Worm (Caenorhabditis elegans) whole organism, L1 larva: Measurements from ENCODE around the gene CD4.11.

Source experiments
- C04F5.9 ChIP-seq: sonication (generic microtip); optimal IDR thresholded peaks from 2 replicates; lab custom pipeline; 2016; ENCODE audit warnings: missing genetic modification characterization, missing compliant biosample characterization
- C16A3.4 ChIP-seq: fragments of 150-350 bp; optimal IDR thresholded peaks from 2 replicates; lab custom pipeline; 2014; ENCODE audit warnings: missing biosample characterization, missing genetic modification characterization
- F16B12.6 ChIP-seq: fragments of 150-350 bp; optimal IDR thresholded peaks from 2 replicates; lab custom pipeline; 2014; ENCODE audit warnings: missing biosample characterization, missing genetic modification characterization
- aha-1 ChIP-seq: fragments of 150-350 bp; optimal IDR thresholded peaks from 2 replicates; lab custom pipeline; 2014; ENCODE audit warnings: missing biosample characterization, missing genetic modification characterization
- alr-1 ChIP-seq: fragments of 200-800 bp; sonication (Bioruptor generic); optimal IDR thresholded peaks from 2 replicates; lab custom pipeline; 2018; ENCODE audit warnings: borderline replicate concordance, mild to moderate bottlenecking, missing genetic modification characterization, missing compliant biosample characterization
- blmp-1 ChIP-seq: fragments of 150-350 bp; optimal IDR thresholded peaks from 2 replicates; lab custom pipeline; 2014; ENCODE audit warnings: missing biosample characterization, missing genetic modification characterization
- ceh-63 ChIP-seq: fragments of 200-800 bp; sonication (Bioruptor generic); optimal IDR thresholded peaks from 2 replicates; lab custom pipeline; 2018; ENCODE audit warnings: mild to moderate bottlenecking, missing genetic modification characterization, missing compliant biosample characterization
- ceh-82 ChIP-seq, 3 experiments: fragments of 150-350 bp in 1 of 3; sonication (generic microtip) in 2 of 3; optimal IDR thresholded peaks; 2 replicates each; lab custom pipeline; 2014 to 2017; ENCODE audit warnings: missing biosample characterization in 3 of 3, missing genetic modification characterization in 3 of 3
- ceh-88 ChIP-seq: fragments of 200-800 bp; sonication (Bioruptor generic); IDR thresholded peaks from 2 replicates; pipeline ENCODE4 v1.3.6; 2022; ENCODE audit warnings: missing genetic modification characterization, missing compliant biosample characterization
- dpl-1 ChIP-seq, 3 experiments: fragments of 150-350 bp in 2 of 3; sonication (generic microtip) in 1 of 3; optimal IDR thresholded peaks; 2 replicates each; lab custom pipeline; 2014 to 2017; ENCODE audit warnings: missing biosample characterization in 3 of 3, missing genetic modification characterization in 3 of 3, missing genetic modification reagents in 3 of 3
- efl-1 ChIP-seq, 4 experiments: fragments of 150-350 bp; optimal IDR thresholded peaks in 3 of 4; peaks in 1 of 4; 1 replicate in 1 of 4; 2 replicates in 3 of 4; lab custom pipeline; 2014; ENCODE audit warnings: missing biosample characterization in 2 of 4, missing genetic modification characterization in 2 of 4, missing genetic modification reagents in 2 of 4
- efl-3 ChIP-seq: fragments of 200-800 bp; sonication (Bioruptor generic); optimal IDR thresholded peaks from 2 replicates; lab custom pipeline; 2018; ENCODE audit warnings: mild to moderate bottlenecking, missing genetic modification characterization, missing compliant biosample characterization
- egl-13 ChIP-seq: sonication (generic microtip); optimal IDR thresholded peaks from 2 replicates; lab custom pipeline; 2016; ENCODE audit warnings: missing genotype, missing genetic modification reagents, missing genetic modification characterization, missing compliant biosample characterization
- egl-27 ChIP-seq, 2 experiments: fragments of 150-350 bp in 1 of 2; sonication (generic microtip); optimal IDR thresholded peaks; 3 replicates each; lab custom pipeline; 2017 to 2018; ENCODE audit warnings: missing biosample characterization in 2 of 2, missing genetic modification characterization in 2 of 2, missing genetic modification reagents in 2 of 2
- elt-3 ChIP-seq, 6 experiments: fragments of 150-350 bp in 1 of 6; sonication (generic microtip); optimal IDR thresholded peaks; 2 replicates each; lab custom pipeline; 2017 to 2018; ENCODE audit warnings: missing biosample characterization in 6 of 6, missing genetic modification characterization in 6 of 6, inconsistent platforms in 1 of 6
- ets-5 ChIP-seq: fragments of 200-800 bp; sonication (Bioruptor generic); IDR thresholded peaks from 2 replicates; pipeline ENCODE4 v1.3.6; 2022; ENCODE audit warnings: missing genetic modification characterization, missing compliant biosample characterization
- fkh-10 ChIP-seq: sonication (generic microtip); optimal IDR thresholded peaks from 2 replicates; lab custom pipeline; 2017; ENCODE audit warnings: missing biosample characterization, missing genetic modification reagents, missing genetic modification characterization
- fkh-8 ChIP-seq: sonication (generic microtip); optimal IDR thresholded peaks from 2 replicates; lab custom pipeline; 2016; ENCODE audit warnings: mild to moderate bottlenecking, missing genetic modification characterization, missing compliant biosample characterization
- fos-1 ChIP-seq: fragments of 150-350 bp; optimal IDR thresholded peaks from 2 replicates; lab custom pipeline; 2014; ENCODE audit warnings: missing biosample characterization, missing genetic modification characterization
- grh-1 ChIP-seq: fragments of 200-800 bp; sonication (Bioruptor generic); IDR thresholded peaks from 2 replicates; pipeline ENCODE4 v1.3.6; 2022; ENCODE audit warnings: missing genetic modification reagents, missing genetic modification characterization, missing compliant biosample characterization
- hlh-17 ChIP-seq: fragments of 200-800 bp; sonication (Bioruptor generic); optimal IDR thresholded peaks from 2 replicates; lab custom pipeline; 2018; ENCODE audit warnings: missing genetic modification characterization, mild to moderate bottlenecking, missing compliant biosample characterization, moderate library complexity, borderline replicate concordance
- hlh-4 ChIP-seq: sonication (generic microtip); optimal IDR thresholded peaks from 2 replicates; lab custom pipeline; 2016; ENCODE audit warnings: mild to moderate bottlenecking, missing genetic modification characterization, missing compliant biosample characterization
- irx-1 ChIP-seq: sonication (generic microtip); optimal IDR thresholded peaks from 2 replicates; lab custom pipeline; 2016; ENCODE audit warnings: missing genetic modification characterization, missing compliant biosample characterization
- isw-1 ChIP-seq: fragments of 200-800 bp; sonication (Bioruptor generic); IDR thresholded peaks from 2 replicates; pipeline ENCODE4 v1.3.6; 2022; ENCODE audit warnings: missing genetic modification characterization, missing compliant biosample characterization
- lin-13 ChIP-seq: fragments of 150-350 bp; optimal IDR thresholded peaks from 2 replicates; lab custom pipeline; 2014; ENCODE audit warnings: missing biosample characterization, missing genetic modification reagents, missing genetic modification characterization
- lin-14 ChIP-seq: fragments of 200-800 bp; sonication (Bioruptor generic); optimal IDR thresholded peaks from 2 replicates; lab custom pipeline; 2018; ENCODE audit warnings: mild to moderate bottlenecking, missing genetic modification characterization, moderate library complexity, missing compliant biosample characterization
- lin-39 ChIP-seq: fragments of 150-350 bp; optimal IDR thresholded peaks from 2 replicates; lab custom pipeline; 2014; ENCODE audit warnings: missing biosample characterization, missing genetic modification reagents, missing genetic modification characterization
- mab-9 ChIP-seq: fragments of 200-800 bp; sonication (Bioruptor generic); IDR thresholded peaks from 2 replicates; pipeline ENCODE4 v1.3.6; 2022; ENCODE audit warnings: missing genetic modification reagents, missing genetic modification characterization, missing compliant biosample characterization
- mdl-1 ChIP-seq, 2 experiments: fragments of 150-350 bp; optimal IDR thresholded peaks; 2 replicates each; lab custom pipeline; 2014 to 2017; ENCODE audit warnings: missing biosample characterization in 2 of 2, missing genetic modification characterization in 2 of 2, inconsistent platforms in 1 of 2
- mef-2 ChIP-seq: fragments of 150-350 bp; optimal IDR thresholded peaks from 2 replicates; lab custom pipeline; 2014; ENCODE audit warnings: missing biosample characterization, missing genetic modification characterization
- mep-1 ChIP-seq: fragments of 150-350 bp; optimal IDR thresholded peaks from 2 replicates; lab custom pipeline; 2014; ENCODE audit warnings: missing biosample characterization, missing genetic modification characterization
- nhr-12 ChIP-seq: sonication (generic microtip); optimal IDR thresholded peaks from 2 replicates; lab custom pipeline; 2017; ENCODE audit warnings: missing biosample characterization, missing genetic modification characterization
- nhr-19 ChIP-seq: fragments of 200-800 bp; sonication (Bioruptor generic); conservative IDR thresholded peaks from 2 replicates; pipeline ENCODE4 v1.3.6; 2022; ENCODE audit warnings: missing genetic modification characterization, missing compliant biosample characterization
- nhr-20 ChIP-seq: sonication (generic microtip); optimal IDR thresholded peaks from 2 replicates; lab custom pipeline; 2016; ENCODE audit warnings: mild to moderate bottlenecking, missing genetic modification characterization, missing compliant biosample characterization
- nhr-77 ChIP-seq: fragments of 150-350 bp; optimal IDR thresholded peaks from 2 replicates; lab custom pipeline; 2014; ENCODE audit warnings: missing biosample characterization, missing genetic modification characterization
- pax-3 ChIP-seq: fragments of 200-800 bp; sonication (Bioruptor generic); optimal IDR thresholded peaks from 2 replicates; lab custom pipeline; 2018; ENCODE audit warnings: mild to moderate bottlenecking, missing genetic modification characterization, moderate library complexity, missing compliant biosample characterization
- pqm-1 ChIP-seq: sonication (generic microtip); optimal IDR thresholded peaks from 3 replicates; lab custom pipeline; 2017; ENCODE audit warnings: missing biosample characterization, missing genetic modification characterization
- rnt-1 ChIP-seq: sonication (generic microtip); optimal IDR thresholded peaks from 2 replicates; lab custom pipeline; 2016; ENCODE audit warnings: mild to moderate bottlenecking, missing genetic modification characterization, moderate library complexity, missing compliant biosample characterization
- snpc-4 ChIP-seq: fragments of 150-350 bp; optimal IDR thresholded peaks from 2 replicates; lab custom pipeline; 2014; ENCODE audit warnings: missing biosample characterization, missing genetic modification characterization
- snu-23 ChIP-seq: sonication (generic microtip); optimal IDR thresholded peaks from 2 replicates; lab custom pipeline; 2016; ENCODE audit warnings: missing genetic modification characterization, missing compliant biosample characterization
- sox-4 ChIP-seq: sonication (generic microtip); optimal IDR thresholded peaks from 2 replicates; lab custom pipeline; 2016; ENCODE audit warnings: missing genetic modification characterization, missing compliant biosample characterization
- sptf-1 ChIP-seq: fragments of 150-350 bp; optimal IDR thresholded peaks from 2 replicates; lab custom pipeline; 2014; ENCODE audit warnings: missing biosample characterization, missing genetic modification characterization
- tbx-2 ChIP-seq: sonication (generic microtip); optimal IDR thresholded peaks from 2 replicates; lab custom pipeline; 2016; ENCODE audit warnings: missing genetic modification characterization, missing compliant biosample characterization
- unc-130 ChIP-seq: fragments of 150-350 bp; optimal IDR thresholded peaks from 2 replicates; lab custom pipeline; 2017; ENCODE audit warnings: missing biosample characterization, missing genetic modification characterization, inconsistent platforms
- unc-62 ChIP-seq: fragments of 150-350 bp; optimal IDR thresholded peaks from 2 replicates; lab custom pipeline; 2014; ENCODE audit warnings: missing biosample characterization, missing genetic modification reagents, missing genetic modification characterization
- xbp-1 ChIP-seq: sonication (generic microtip); optimal IDR thresholded peaks from 2 replicates; lab custom pipeline; 2016; ENCODE audit warnings: missing genetic modification characterization, missing compliant biosample characterization
- zag-1 ChIP-seq: fragments of 150-350 bp; optimal IDR thresholded peaks from 2 replicates; lab custom pipeline; 2014; ENCODE audit warnings: missing biosample characterization, missing genetic modification characterization

The CD4.11 gene

ce11 chrV:5584833-5585232, at the start of gene CD4.11:
Gene CD4.11, plus strand, starts transcription at chrV:5585133.
- TF ChIP-seq blmp-1: peak; percentile 39
- no peak for TF ChIP-seq lin-14 (GFP tag; lab: Kevin White, UChicago)
- TF ChIP-seq irx-1 (tag; lab: Kevin White, UChicago): no peak
- TF ChIP-seq F16B12.6 (tag; lab: Kevin White, UChicago): no peak
- TF ChIP-seq, all 84 proteins: peak for 1

ce11 chrV:5535774-5536173, 49.2 kb upstream of the CD4.11 start, which contains the start of gene C24G6.8:
Gene C24G6.8, minus strand, starts transcription at chrV:5535874.
- TF ChIP-seq efl-1 (optimal IDR thresholded peaks at IDR 0.05; lab: Kevin White, UChicago): no peak
- TF ChIP-seq efl-1 (GFP tag; optimal IDR thresholded peaks at IDR 0.05 in 1 of 2; lab: Kevin White, UChicago): peak in 1 of 2 experiments; percentile 68
- no peak for TF ChIP-seq ceh-88 (GFP tag; lab: Robert Waterston, UW)
- TF ChIP-seq, all 84 proteins: peak for 1

- no peak for TF ChIP-seq ets-5 (GFP tag; lab: Robert Waterston, UW)
- no peak for TF ChIP-seq efl-3
- TF ChIP-seq pqm-1: no peak
- TF ChIP-seq lin-39 (tag; lab: Kevin White, UChicago): no peak
- TF ChIP-seq sox-4: no peak
- no peak for TF ChIP-seq nhr-20 (tag; lab: Kevin White, UChicago)
- TF ChIP-seq mef-2 (tag; lab: Kevin White, UChicago): no peak
- peak; percentile 12 for TF ChIP-seq blmp-1
- TF ChIP-seq mep-1: no peak
- no peak for TF ChIP-seq fkh-10 (GFP tag; lab: Kevin White, UChicago)
- TF ChIP-seq unc-130: peak; percentile 21
- no peak for TF ChIP-seq nhr-77
- no peak for TF ChIP-seq nhr-12 (tag; lab: Kevin White, UChicago)
- TF ChIP-seq ceh-88 (GFP tag; lab: Robert Waterston, UW): no peak
- no peak for TF ChIP-seq egl-13 (tag; lab: Kevin White, UChicago)
- no peak for TF ChIP-seq isw-1
- TF ChIP-seq fos-1 (tag; lab: Kevin White, UChicago): no peak
- no peak for TF ChIP-seq alr-1
- TF ChIP-seq irx-1 (tag; lab: Kevin White, UChicago): no peak
- TF ChIP-seq fkh-8 (tag; lab: Kevin White, UChicago): no peak
- no peak for TF ChIP-seq grh-1 (GFP tag; lab: Robert Waterston, UW)
- peak; percentile 33 to 45 for TF ChIP-seq efl-1 (optimal IDR thresholded peaks at IDR 0.05; lab: Kevin White, UChicago)
- TF ChIP-seq efl-1 (GFP tag; optimal IDR thresholded peaks at IDR 0.05 in 1 of 2; lab: Kevin White, UChicago): peak; percentile 35 to 86
- TF ChIP-seq dpl-1 (GFP tag; optimal IDR thresholded peaks at IDR 0.05; lab: Kevin White, UChicago): peak in 2 of 3 experiments; percentile 20 to 54
- TF ChIP-seq aha-1 (tag; lab: Kevin White, UChicago): no peak
- no peak for TF ChIP-seq elt-3 (tag; optimal IDR thresholded peaks at IDR 0.05; lab: Kevin White, UChicago)
- TF ChIP-seq unc-62 (GFP tag; lab: Kevin White, UChicago): no peak
- peak; percentile 5 for TF ChIP-seq rnt-1 (tag; lab: Kevin White, UChicago)
- TF ChIP-seq C04F5.9 (tag; lab: Kevin White, UChicago): no peak
- no peak for TF ChIP-seq sptf-1
- TF ChIP-seq C16A3.4: peak; percentile 8
- peak in 2 of 3 experiments; percentile 3 to 11 for TF ChIP-seq ceh-82 (tag; optimal IDR thresholded peaks at IDR 0.05; lab: Kevin White, UChicago)
- TF ChIP-seq mdl-1 (tag; optimal IDR thresholded peaks at IDR 0.05; lab: Kevin White, UChicago): no peak
- TF ChIP-seq egl-27 (tag; optimal IDR thresholded peaks at IDR 0.05; lab: Kevin White, UChicago): no peak
- no peak for TF ChIP-seq zag-1 (tag; lab: Kevin White, UChicago)
- no peak for TF ChIP-seq nhr-19
- no peak for TF ChIP-seq lin-14 (GFP tag; lab: Kevin White, UChicago)
- no peak for TF ChIP-seq xbp-1 (tag; lab: Kevin White, UChicago)
- no peak for TF ChIP-seq mab-9 (GFP tag; lab: Robert Waterston, UW)
- no peak for TF ChIP-seq snpc-4 (tag; lab: Kevin White, UChicago)
- TF ChIP-seq pax-3 (tag; lab: Kevin White, UChicago): no peak
- no peak for TF ChIP-seq ceh-63 (GFP tag; lab: Kevin White, UChicago)
- no peak for TF ChIP-seq hlh-17
- no peak for TF ChIP-seq lin-13 (GFP tag; lab: Kevin White, UChicago)
- TF ChIP-seq hlh-4 (tag; lab: Kevin White, UChicago): no peak
- TF ChIP-seq tbx-2: no peak
- peak; percentile 35 for TF ChIP-seq snu-23
Measured at ce11 chrV:5536240-5536811, 48.6 kb upstream of the CD4.11 start, which contains the start of the genes cox-16 and syp-2. Gene cox-16, minus strand, starts transcription at chrV:5536243. Gene syp-2, plus strand, starts transcription at chrV:5536487.
